Fruit fly (Drosophila melanogaster) S2 (cell line): ENCODE measurements around the gene CG17707.

Experiments used
- CG8478 ChIP-seq: fragments of >200 bp; optimal IDR thresholded peaks from 2 replicates; lab custom pipeline; 2018
- CTCF ChIP-seq, 2 experiments: fragments of >200 bp; optimal IDR thresholded peaks; 2 replicates each; lab custom pipeline; 2018

CG17707 gene

DNA sequence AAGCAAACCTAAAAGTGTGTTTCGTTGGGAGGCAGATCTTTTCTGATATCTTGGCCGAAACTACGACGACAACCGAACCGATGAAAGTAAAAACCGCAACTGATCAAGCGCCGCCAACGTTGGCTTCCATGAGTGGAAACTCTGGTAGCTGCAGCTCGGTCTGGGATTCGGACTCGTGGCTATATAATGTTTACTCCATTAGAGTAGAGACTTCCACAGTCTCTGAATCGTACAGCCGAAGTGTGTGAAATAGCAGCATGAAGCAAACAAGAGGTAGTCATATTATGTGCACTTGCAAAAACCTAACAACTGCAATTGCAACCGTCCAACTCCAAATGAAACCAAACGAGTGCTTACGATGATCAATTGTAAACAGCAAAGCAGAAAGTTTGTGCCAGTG lies at the start of gene CG17707:
Gene CG17707, minus strand, starts transcription at position 101 of the 400 bp plus-strand sequence.
- TF ChIP-seq CG8478 (lab: Kevin White, UChicago) (no peak), CTCF (optimal IDR thresholded peaks at IDR 0.05; lab: Kevin White, UChicago) (no peak)

DNA sequence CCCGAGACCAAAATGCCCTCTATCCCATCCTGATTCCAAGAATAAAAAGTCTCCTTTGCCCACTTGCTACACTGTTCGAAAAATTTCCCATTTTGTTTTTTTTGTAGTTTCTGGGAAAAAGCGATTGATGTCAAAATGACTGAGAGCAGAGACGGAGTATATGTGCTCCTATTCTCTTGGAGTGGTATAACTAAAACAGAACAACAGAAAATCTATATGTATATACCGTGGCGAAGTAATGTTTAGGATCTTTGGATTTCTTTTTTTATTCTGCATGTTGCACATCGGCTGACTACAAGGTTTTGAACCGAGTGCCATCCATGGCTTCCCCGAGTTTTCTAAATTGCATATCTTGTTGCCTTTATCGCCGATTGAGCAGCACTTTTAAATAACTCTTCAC lies 42.8 kb upstream of the CG17707 start:
- no peak for TF ChIP-seq CG8478 (lab: Kevin White, UChicago)

dm6 chrX:180462-180861 lies 32.2 kb upstream of the CG17707 start:
- no peak for TF ChIP-seq CTCF (optimal IDR thresholded peaks at IDR 0.05; lab: Kevin White, UChicago)
- no peak for TF ChIP-seq CG8478 (lab: Kevin White, UChicago)

DNA sequence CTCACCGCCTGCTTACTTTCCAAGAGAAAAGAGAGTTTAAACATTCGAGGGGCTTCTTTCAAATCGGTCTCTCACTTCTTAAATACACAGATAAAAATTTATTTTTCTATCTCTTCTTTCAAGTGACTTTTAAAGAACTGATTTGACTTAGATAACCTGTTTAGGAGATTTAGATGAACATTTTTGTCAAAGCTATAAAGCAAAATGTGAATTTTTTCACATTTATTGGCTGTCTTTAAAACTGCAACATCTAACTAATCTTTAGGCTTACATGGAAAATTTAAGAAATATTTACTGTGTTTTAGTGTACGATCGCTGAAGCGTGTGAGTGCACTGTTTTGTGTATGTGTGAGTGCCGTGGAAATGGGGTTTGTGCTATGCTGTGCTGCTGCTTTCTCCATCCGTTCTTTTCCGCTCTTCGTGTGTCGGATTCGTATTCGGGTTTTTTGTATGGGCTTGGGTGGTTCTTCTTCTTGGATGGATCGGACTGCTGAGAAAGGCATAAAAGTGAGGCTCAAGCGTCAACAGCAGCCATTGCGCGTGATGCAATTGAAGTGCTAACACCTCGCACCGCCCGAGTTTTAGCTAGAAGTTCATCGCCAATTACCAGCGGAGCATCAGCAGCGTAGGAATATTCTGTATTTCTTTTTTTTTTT lies 27.4 kb upstream of the CG17707 start:
- TF ChIP-seq CTCF (optimal IDR thresholded peaks at IDR 0.05; lab: Kevin White, UChicago) = no peak
- no peak for TF ChIP-seq CG8478 (lab: Kevin White, UChicago)

- TF ChIP-seq CG8478 (lab: Kevin White, UChicago) (no peak), CTCF (optimal IDR thresholded peaks at IDR 0.05; lab: Kevin White, UChicago) (no peak)
These were observed 25.3 kb upstream of the CG17707 start for dm6 chrX:173544-173943.

dm6 chrX:169571-169970 lies 21.3 kb upstream of the CG17707 start:
- TF ChIP-seq CTCF (optimal IDR thresholded peaks at IDR 0.05; lab: Kevin White, UChicago) = no peak
- no peak for TF ChIP-seq CG8478 (lab: Kevin White, UChicago)

- TF ChIP-seq CG8478 (lab: Kevin White, UChicago) (no peak), CTCF (optimal IDR thresholded peaks at IDR 0.05; lab: Kevin White, UChicago) (no peak)
These were observed 3.1 kb downstream of the CG17707 start for dm6 chrX:145081-145480.

DNA sequence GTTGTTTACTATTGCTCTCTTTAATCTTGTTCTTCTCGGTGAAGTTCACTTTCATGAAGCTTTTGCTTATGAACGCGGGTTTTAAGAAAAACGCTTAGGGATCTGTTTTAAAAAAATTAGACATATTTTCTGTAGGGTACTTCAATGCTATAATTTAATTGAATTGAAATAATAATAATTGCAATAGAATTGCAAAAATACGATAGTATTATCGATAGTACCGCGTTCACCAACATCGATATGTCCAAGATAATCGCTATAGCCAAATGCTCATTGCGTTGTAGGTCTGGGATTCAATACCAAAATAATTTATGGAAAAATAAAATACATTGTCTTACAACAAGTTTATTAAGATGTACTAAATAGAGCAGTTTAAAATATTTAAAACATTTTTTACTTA lies 6.3 kb downstream of the CG17707 start:
- TF ChIP-seq CG8478 (lab: Kevin White, UChicago) (no peak), CTCF (optimal IDR thresholded peaks at IDR 0.05; lab: Kevin White, UChicago) (no peak)

DNA sequence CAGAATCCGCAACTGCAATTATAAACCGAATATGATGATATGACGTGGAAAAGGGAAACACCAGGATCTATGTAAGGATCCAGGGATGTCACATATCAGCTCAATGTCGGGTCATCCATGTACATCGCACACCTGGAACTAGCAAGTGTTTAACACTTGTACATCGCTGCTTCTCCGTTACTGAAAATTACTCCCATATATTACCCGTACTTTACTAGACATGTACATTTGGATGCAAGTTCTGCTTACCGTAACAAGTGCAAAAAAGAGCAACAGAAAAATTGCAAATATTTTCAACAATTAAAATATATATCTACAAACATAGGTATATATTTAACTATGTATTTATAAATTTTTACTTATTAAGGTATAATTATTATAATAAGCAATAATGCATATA lies 8.2 kb downstream of the CG17707 start, which contains the start of gene tyn:
Gene tyn, plus strand, starts transcription at position 301 of the 400 bp plus-strand sequence.
- TF ChIP-seq CTCF (optimal IDR thresholded peaks at IDR 0.05; lab: Kevin White, UChicago) (no peak), CG8478 (lab: Kevin White, UChicago) (no peak)

dm6 chrX:130555-130954 lies 17.7 kb downstream of the CG17707 start:
- no peak for TF ChIP-seq CG8478 (lab: Kevin White, UChicago)
- no peak for TF ChIP-seq CTCF (optimal IDR thresholded peaks at IDR 0.05; lab: Kevin White, UChicago)

dm6 chrX:127350-127768 lies 20.9 kb downstream of the CG17707 start, which contains the start of gene RhoGAP1A:
Gene RhoGAP1A, plus strand, starts transcription at chrX:127449.
- TF ChIP-seq CG8478 (lab: Kevin White, UChicago) = no peak
- no peak for TF ChIP-seq CTCF (optimal IDR thresholded peaks at IDR 0.05; lab: Kevin White, UChicago)

dm6 chrX:126614-127013 lies 21.6 kb downstream of the CG17707 start, which contains the start of gene CG17636:
Gene CG17636, minus strand, starts transcription at chrX:126714.
- TF ChIP-seq CG8478 (lab: Kevin White, UChicago) (no peak), CTCF (optimal IDR thresholded peaks at IDR 0.05; lab: Kevin White, UChicago) (no peak)

- TF ChIP-seq CG8478 (lab: Kevin White, UChicago) (no peak), CTCF (optimal IDR thresholded peaks at IDR 0.05; lab: Kevin White, UChicago) (peak in 1 of 2 experiments; percentile 31)
These were observed 24.4 kb downstream of the CG17707 start for dm6 chrX:123799-124198.

DNA sequence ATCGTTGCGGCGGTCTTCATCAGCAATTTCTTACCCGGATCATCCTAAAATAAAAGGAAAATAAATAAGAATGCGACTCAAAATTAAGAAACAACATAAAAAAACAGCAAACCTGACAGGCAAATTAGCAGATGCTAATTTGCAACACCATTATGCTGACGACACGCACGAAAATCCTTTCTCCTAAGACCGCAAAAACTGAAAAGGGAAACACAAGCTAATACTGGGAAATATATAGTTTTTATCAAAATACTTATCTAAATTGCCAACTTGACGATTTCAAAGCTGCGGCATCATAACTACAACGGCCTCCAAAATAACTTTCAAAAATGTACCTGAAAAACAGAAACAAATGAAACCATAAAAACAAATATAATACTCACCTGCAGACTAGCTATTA lies 33.2 kb downstream of the CG17707 start:
- no peak for TF ChIP-seq CG8478 (lab: Kevin White, UChicago)
